Fruit fly (Drosophila melanogaster) Kc167 (cell line): ENCODE data around the gene CG31111.

ENCODE experiments used
- Myc ChIP-seq: fragments of >200 bp; optimal IDR thresholded peaks from 2 replicates; lab custom pipeline; 2017; ENCODE audit warnings: missing external identifiers
- Sin3A ChIP-seq: fragments of >200 bp; optimal IDR thresholded peaks from 2 replicates; lab custom pipeline; 2018; ENCODE audit warnings: missing external identifiers
- h ChIP-seq: fragments of >200 bp; optimal IDR thresholded peaks from 3 replicates; lab custom pipeline; 2018; ENCODE audit warnings: missing external identifiers
- insv ChIP-seq: fragments of >200 bp; optimal IDR thresholded peaks from 3 replicates; lab custom pipeline; 2018; ENCODE audit warnings: missing external identifiers
- psq ChIP-seq: fragments of >200 bp; optimal IDR thresholded peaks from 2 replicates; lab custom pipeline; 2017; ENCODE audit warnings: missing external identifiers
- ttk ChIP-seq: sonication (Bioruptor generic); optimal IDR thresholded peaks from 2 replicates; lab custom pipeline; 2017; ENCODE audit warnings: missing external identifiers

CG31111 gene

dm6 chr3R:25056016-25056415, at the start of gene CG31111, which contains the start of gene stac:
Gene CG31111 (minus strand): TSS chr3R:25056177.
Gene stac (plus strand): TSS chr3R:25056286.
- no peak for TF ChIP-seq Myc (lab: Kevin White, UChicago)
- no peak for TF ChIP-seq ttk
- TF ChIP-seq insv (lab: Kevin White, UChicago) = no peak
- no peak for TF ChIP-seq Sin3A (lab: Kevin White, UChicago)
- TF ChIP-seq psq (lab: Kevin White, UChicago) = no peak
- TF ChIP-seq h = no peak

dm6 chr3R:25102253-25102652, 46.3 kb upstream of the CG31111 start, which contains the start of gene CG45095:
Gene CG45095 (plus strand): TSS chr3R:25102553.
- TF ChIP-seq psq (lab: Kevin White, UChicago) = no peak
- no peak for TF ChIP-seq ttk
- no peak for TF ChIP-seq Myc (lab: Kevin White, UChicago)
- TF ChIP-seq insv (lab: Kevin White, UChicago) = no peak
- no peak for TF ChIP-seq h
- no peak for TF ChIP-seq Sin3A (lab: Kevin White, UChicago)

- no peak for TF ChIP-seq Sin3A (lab: Kevin White, UChicago)
- TF ChIP-seq ttk = no peak
- TF ChIP-seq insv (lab: Kevin White, UChicago) = no peak
- TF ChIP-seq Myc (lab: Kevin White, UChicago) = no peak
- TF ChIP-seq psq (lab: Kevin White, UChicago) = no peak
- TF ChIP-seq h = no peak
Observed at dm6 chr3R:25097486-25097885, 41.5 kb upstream of the CG31111 start, which contains the start of the genes CG33095 and CG33096. Gene CG33095 (plus strand): TSS chr3R:25097672. Gene CG33096 (plus strand): TSS chr3R:25097672.

- no peak for TF ChIP-seq psq (lab: Kevin White, UChicago)
- no peak for TF ChIP-seq Sin3A (lab: Kevin White, UChicago)
- no peak for TF ChIP-seq h
- no peak for TF ChIP-seq insv (lab: Kevin White, UChicago)
- TF ChIP-seq ttk = no peak
- no peak for TF ChIP-seq Myc (lab: Kevin White, UChicago)
Observed at dm6 chr3R:25094639-25095038, 38.7 kb upstream of the CG31111 start, which contains the start of gene fd96Cb. Gene fd96Cb (plus strand): TSS chr3R:25095012.

dm6 chr3R:25082348-25082747, 26.4 kb upstream of the CG31111 start, which contains the start of gene fd96Ca:
Gene fd96Ca (plus strand): TSS chr3R:25082684.
- TF ChIP-seq h (no peak), Myc (lab: Kevin White, UChicago) (no peak), Sin3A (lab: Kevin White, UChicago) (no peak), insv (lab: Kevin White, UChicago) (no peak), ttk (no peak), psq (lab: Kevin White, UChicago) (no peak)

dm6 chr3R:25080446-25080845, 24.5 kb upstream of the CG31111 start:
- TF ChIP-seq psq (lab: Kevin White, UChicago) (no peak), Myc (lab: Kevin White, UChicago) (no peak), h (no peak), Sin3A (lab: Kevin White, UChicago) (no peak), insv (lab: Kevin White, UChicago) (no peak), ttk (no peak)

- no peak for TF ChIP-seq insv (lab: Kevin White, UChicago)
- TF ChIP-seq Myc (lab: Kevin White, UChicago) = no peak
- TF ChIP-seq ttk = no peak
- TF ChIP-seq Sin3A (lab: Kevin White, UChicago) = no peak
- TF ChIP-seq psq (lab: Kevin White, UChicago) = no peak
- TF ChIP-seq h = no peak
Observed at dm6 chr3R:25078665-25079064, 22.7 kb upstream of the CG31111 start.

dm6 chr3R:25077280-25077820, 21.4 kb upstream of the CG31111 start:
- TF ChIP-seq Sin3A (lab: Kevin White, UChicago) = no peak
- TF ChIP-seq psq (lab: Kevin White, UChicago) = no peak
- no peak for TF ChIP-seq Myc (lab: Kevin White, UChicago)
- no peak for TF ChIP-seq h
- no peak for TF ChIP-seq ttk
- TF ChIP-seq insv (lab: Kevin White, UChicago) = no peak

- TF ChIP-seq h = no peak
- no peak for TF ChIP-seq insv (lab: Kevin White, UChicago)
- TF ChIP-seq ttk = no peak
- no peak for TF ChIP-seq psq (lab: Kevin White, UChicago)
- TF ChIP-seq Myc (lab: Kevin White, UChicago) = no peak
- no peak for TF ChIP-seq Sin3A (lab: Kevin White, UChicago)
Observed at dm6 chr3R:25074558-25074964, 18.6 kb upstream of the CG31111 start, which contains the start of the genes shams and CG11920. Gene shams (minus strand): TSS chr3R:25074607. Gene CG11920 (plus strand): TSS chr3R:25074877.

dm6 chr3R:25070871-25071270, 14.9 kb upstream of the CG31111 start, which contains the start of gene CG11836:
Gene CG11836 (plus strand): TSS chr3R:25071126.
- TF ChIP-seq ttk = no peak
- TF ChIP-seq Sin3A (lab: Kevin White, UChicago) = no peak
- no peak for TF ChIP-seq Myc (lab: Kevin White, UChicago)
- TF ChIP-seq h = no peak
- no peak for TF ChIP-seq insv (lab: Kevin White, UChicago)
- no peak for TF ChIP-seq psq (lab: Kevin White, UChicago)

- TF ChIP-seq psq (lab: Kevin White, UChicago) (no peak), ttk (no peak), Myc (lab: Kevin White, UChicago) (no peak), insv (lab: Kevin White, UChicago) (no peak), h (no peak), Sin3A (lab: Kevin White, UChicago) (no peak)
Observed at dm6 chr3R:25069569-25069968, 13.6 kb upstream of the CG31111 start, which contains the start of the genes Stt3B and CG11839. Gene Stt3B (minus strand): TSS chr3R:25069637. Gene CG11839 (plus strand): TSS chr3R:25069927.

- TF ChIP-seq insv (lab: Kevin White, UChicago) (no peak), ttk (no peak)
Observed at dm6 chr3R:25066856-25067255, 10.9 kb upstream of the CG31111 start.
